Worm (Caenorhabditis elegans) whole organism, mixed stage, embryonic: Measurements from ENCODE around the gene nep-16.

Source experiments
- blmp-1 ChIP-seq: fragments of 150-350 bp; optimal IDR thresholded peaks from 2 replicates; lab custom pipeline; 2014; ENCODE audit warnings: missing biosample characterization, missing genetic modification characterization
- flh-1 ChIP-seq: fragments of 200-800 bp; sonication (Bioruptor generic); optimal IDR thresholded peaks from 2 replicates; lab custom pipeline; 2018; ENCODE audit warnings: mild to moderate bottlenecking, missing genetic modification characterization, moderate library complexity, missing compliant biosample characterization
- lin-13 ChIP-seq: fragments of 150-350 bp; optimal IDR thresholded peaks from 2 replicates; lab custom pipeline; 2014; ENCODE audit warnings: missing biosample characterization, missing genetic modification characterization
- mab-5 ChIP-seq: fragments of 150-350 bp; optimal IDR thresholded peaks from 2 replicates; lab custom pipeline; 2014; ENCODE audit warnings: missing biosample characterization, missing genetic modification characterization
- mep-1 ChIP-seq: fragments of 150-350 bp; optimal IDR thresholded peaks from 2 replicates; lab custom pipeline; 2017; ENCODE audit warnings: missing biosample characterization, missing genetic modification reagents, missing genetic modification characterization, inconsistent platforms
- nhr-28 ChIP-seq: fragments of 150-350 bp; optimal IDR thresholded peaks from 2 replicates; lab custom pipeline; 2014; ENCODE audit warnings: missing biosample characterization, missing genetic modification characterization
- nhr-76 ChIP-seq: sonication (generic microtip); optimal IDR thresholded peaks from 2 replicates; lab custom pipeline; 2017; ENCODE audit warnings: missing biosample characterization, missing genetic modification characterization
- snpc-4 ChIP-seq: fragments of 150-350 bp; optimal IDR thresholded peaks from 2 replicates; lab custom pipeline; 2014; ENCODE audit warnings: missing biosample characterization, missing genetic modification characterization
- unc-39 ChIP-seq: fragments of 150-350 bp; optimal IDR thresholded peaks from 2 replicates; lab custom pipeline; 2014; ENCODE audit warnings: missing biosample characterization, missing genetic modification characterization
- ztf-11 ChIP-seq: fragments of 150-350 bp; optimal IDR thresholded peaks from 2 replicates; lab custom pipeline; 2014; ENCODE audit warnings: missing biosample characterization, missing genetic modification characterization

DNA sequence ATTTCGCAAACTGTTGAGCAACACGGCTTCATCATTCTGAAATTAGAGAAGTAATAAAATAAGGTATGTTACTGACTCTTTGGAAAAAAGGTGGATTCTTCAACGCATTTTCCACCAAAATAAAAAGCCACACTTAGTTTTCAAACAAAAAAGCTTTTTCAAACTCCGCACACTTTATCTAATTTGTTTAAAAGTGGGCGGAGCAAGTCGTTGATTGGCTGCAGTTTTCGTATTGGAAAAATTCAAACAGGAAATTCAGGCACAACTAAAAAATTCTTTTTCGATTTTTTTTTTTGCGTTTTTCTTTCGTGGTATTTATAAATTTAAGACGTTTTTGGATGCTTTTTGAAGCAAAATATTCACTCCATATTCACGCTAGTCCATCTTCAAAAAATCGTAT, 8.8 kb upstream of the nep-16 start:
- TF ChIP-seq lin-13 (no peak), snpc-4 (tag; lab: Kevin White, UChicago) (no peak), flh-1 (no peak), mab-5 (tag; lab: Kevin White, UChicago) (no peak), nhr-28 (no peak), blmp-1 (no peak), nhr-76 (tag; lab: Kevin White, UChicago) (no peak), unc-39 (tag; lab: Kevin White, UChicago) (no peak), mep-1 (tag; lab: Kevin White, UChicago) (no peak), ztf-11 (tag; lab: Kevin White, UChicago) (no peak)
